Fruit fly (Drosophila melanogaster): Measurements from ENCODE around the gene CG13369.
"Not testable (repeated sequence)": the region's sequence is repeated elsewhere in the genome, so short reads cannot be mapped to it uniquely, and the experiment has no call there.

CG13369 gene

dm6 chrX:618583-618982 lies 4.7 kb upstream of the CG13369 start:
- no peak for TF ChIP-seq ttk (optimal IDR thresholded peaks at IDR 0.05)
- TF ChIP-seq h (optimal IDR thresholded peaks at IDR 0.05), result no peak
- no peak for TF ChIP-seq Sin3A (optimal IDR thresholded peaks at IDR 0.05)
- TF ChIP-seq Myc (optimal IDR thresholded peaks at IDR 0.05), result no peak
- TF ChIP-seq psq (optimal IDR thresholded peaks at IDR 0.05), result no peak
- TF ChIP-seq insv (optimal IDR thresholded peaks at IDR 0.05), result no peak

dm6 chrX:619220-620101 lies 3.8 kb upstream of the CG13369 start:
- TF ChIP-seq insv (optimal IDR thresholded peaks at IDR 0.05), result no peak
- no peak for TF ChIP-seq h (optimal IDR thresholded peaks at IDR 0.05)
- no peak for TF ChIP-seq ttk (optimal IDR thresholded peaks at IDR 0.05)
- TF ChIP-seq psq (optimal IDR thresholded peaks at IDR 0.05), result no peak
- no peak for TF ChIP-seq Sin3A (optimal IDR thresholded peaks at IDR 0.05)
- no peak for TF ChIP-seq Myc (optimal IDR thresholded peaks at IDR 0.05)

dm6 chrX:620102-620430 lies 3.2 kb upstream of the CG13369 start, which contains the start of gene spdi:
Gene spdi, minus strand, starts transcription at chrX:620195.
- no peak for TF ChIP-seq Myc (optimal IDR thresholded peaks at IDR 0.05)
- TF ChIP-seq h (optimal IDR thresholded peaks at IDR 0.05), result no peak
- TF ChIP-seq ttk (optimal IDR thresholded peaks at IDR 0.05), result no peak
- TF ChIP-seq psq (optimal IDR thresholded peaks at IDR 0.05), result no peak
- TF ChIP-seq insv (optimal IDR thresholded peaks at IDR 0.05), result no peak
- no peak for TF ChIP-seq Sin3A (optimal IDR thresholded peaks at IDR 0.05)

- no peak for TF ChIP-seq ttk (optimal IDR thresholded peaks at IDR 0.05)
- TF ChIP-seq h (optimal IDR thresholded peaks at IDR 0.05), result no peak
- TF ChIP-seq Myc (optimal IDR thresholded peaks at IDR 0.05), result no peak
- TF ChIP-seq psq (optimal IDR thresholded peaks at IDR 0.05), result no peak
- TF ChIP-seq Sin3A (optimal IDR thresholded peaks at IDR 0.05), result no peak
- TF ChIP-seq insv (optimal IDR thresholded peaks at IDR 0.05), result no peak
Measured at dm6 chrX:621132-621555, 2.1 kb upstream of the CG13369 start, which contains the start of the genes CG13365 and Vsp37A. Gene CG13365, minus strand, starts transcription at chrX:621215. Gene Vsp37A, plus strand, starts transcription at chrX:621530.

dm6 chrX:625157-625627 lies 1.9 kb downstream of the CG13369 start, which contains the start of the genes CG13364 and Hinfp:
Gene CG13364, minus strand, starts transcription at chrX:625203.
Gene Hinfp, plus strand, starts transcription at chrX:625542.
- TF ChIP-seq ttk (optimal IDR thresholded peaks at IDR 0.05) (no peak), Myc (optimal IDR thresholded peaks at IDR 0.05) (no peak), Sin3A (optimal IDR thresholded peaks at IDR 0.05) (no peak), insv (optimal IDR thresholded peaks at IDR 0.05) (no peak), psq (optimal IDR thresholded peaks at IDR 0.05) (no peak), h (optimal IDR thresholded peaks at IDR 0.05) (no peak)

dm6 chrX:629239-629821 lies 6.1 kb downstream of the CG13369 start, which contains the start of the genes RpL36 and Mybbp1A:
Gene RpL36, minus strand, starts transcription at chrX:629483.
Gene Mybbp1A, plus strand, starts transcription at chrX:629773.
- TF ChIP-seq psq (optimal IDR thresholded peaks at IDR 0.05) (no peak), Sin3A (optimal IDR thresholded peaks at IDR 0.05) (no peak), Myc (optimal IDR thresholded peaks at IDR 0.05) (no peak), ttk (optimal IDR thresholded peaks at IDR 0.05) (no peak), insv (optimal IDR thresholded peaks at IDR 0.05) (no peak), h (optimal IDR thresholded peaks at IDR 0.05) (no peak)

- TF ChIP-seq Sin3A (optimal IDR thresholded peaks at IDR 0.05) (no peak), insv (optimal IDR thresholded peaks at IDR 0.05) (no peak), Myc (optimal IDR thresholded peaks at IDR 0.05) (no peak), psq (optimal IDR thresholded peaks at IDR 0.05) (no peak), ttk (optimal IDR thresholded peaks at IDR 0.05) (no peak)
Measured at dm6 chrX:635495-636142, 12.4 kb downstream of the CG13369 start, which contains the start of gene Dredd. Gene Dredd, minus strand, starts transcription at chrX:635545.

- no peak for TF ChIP-seq ttk (optimal IDR thresholded peaks at IDR 0.05)
- no peak for TF ChIP-seq Sin3A (optimal IDR thresholded peaks at IDR 0.05)
- TF ChIP-seq h (optimal IDR thresholded peaks at IDR 0.05), result no peak
- no peak for TF ChIP-seq Myc (optimal IDR thresholded peaks at IDR 0.05)
- TF ChIP-seq insv (optimal IDR thresholded peaks at IDR 0.05), result no peak
- TF ChIP-seq psq (optimal IDR thresholded peaks at IDR 0.05), result no peak
Measured at dm6 chrX:636606-637530, 13.6 kb downstream of the CG13369 start.

dm6 chrX:644461-644860 lies 21.2 kb downstream of the CG13369 start, which contains the start of gene CG13367:
Gene CG13367, plus strand, starts transcription at chrX:644761.
- TF ChIP-seq h, Myc, psq (optimal IDR thresholded peaks at IDR 0.05): not testable (repeated sequence)

- TF ChIP-seq insv (optimal IDR thresholded peaks at IDR 0.05) (no peak), Sin3A (optimal IDR thresholded peaks at IDR 0.05) (no peak), Myc (optimal IDR thresholded peaks at IDR 0.05) (no peak), h (optimal IDR thresholded peaks at IDR 0.05) (no peak), ttk (optimal IDR thresholded peaks at IDR 0.05) (no peak), psq (optimal IDR thresholded peaks at IDR 0.05) (no peak)
Measured at dm6 chrX:646395-647009, 23.2 kb downstream of the CG13369 start.
